Fruit fly (Drosophila melanogaster) whole organism, pupa: ENCODE results near the gene CG44005.
A peak's percentile ranks its signal among the peaks of the same experiment; 100 is the strongest.

Experiments used
- CG10348 ChIP-seq: fragments of 200-800 bp; sonication (Bioruptor generic); IDR thresholded peaks from 2 replicates; pipeline ENCODE4 v1.3.6; 2022; ENCODE audit warnings: missing biosample characterization, missing genetic modification characterization
- CG13204 ChIP-seq: fragments of 200-800 bp; sonication (Bioruptor generic); optimal IDR thresholded peaks from 2 replicates; lab custom pipeline; 2018; ENCODE audit warnings: missing biosample characterization, mild to moderate bottlenecking, missing genetic modification characterization, moderate library complexity
- CG14655 ChIP-seq: fragments of 200-800 bp; sonication (Bioruptor generic); optimal IDR thresholded peaks from 3 replicates; lab custom pipeline; 2017; ENCODE audit warnings: mild to moderate bottlenecking, missing biosample characterization, missing genetic modification reagents, missing genetic modification characterization
- CG15710 ChIP-seq: fragments of 200-800 bp; sonication (Bioruptor generic); optimal IDR thresholded peaks from 2 replicates; lab custom pipeline; 2018; ENCODE audit warnings: missing biosample characterization, mild to moderate bottlenecking, missing genetic modification characterization, moderate library complexity
- CG32121 ChIP-seq: fragments of 200-800 bp; sonication (Bioruptor generic); IDR thresholded peaks from 2 replicates; pipeline ENCODE4 v1.3.6; 2022; ENCODE audit warnings: missing biosample characterization, missing genetic modification characterization
- CG34367 ChIP-seq: fragments of 200-800 bp; sonication (Bioruptor generic); optimal IDR thresholded peaks from 2 replicates; lab custom pipeline; 2018; ENCODE audit warnings: missing biosample characterization, mild to moderate bottlenecking, missing genetic modification characterization
- CG4496 ChIP-seq: fragments of 200-800 bp; sonication (Bioruptor generic); IDR thresholded peaks from 3 replicates; pipeline ENCODE4 v1.3.6; 2022; ENCODE audit warnings: missing biosample characterization, missing genetic modification characterization
- CG8301 ChIP-seq: fragments of 200-800 bp; sonication (Bioruptor generic); optimal IDR thresholded peaks from 2 replicates; lab custom pipeline; 2018; ENCODE audit warnings: missing biosample characterization, mild to moderate bottlenecking, missing genetic modification characterization
- D1 ChIP-seq: fragments of 200-800 bp; sonication (Bioruptor generic); optimal IDR thresholded peaks from 2 replicates; lab custom pipeline; 2018; ENCODE audit warnings: missing biosample characterization, mild to moderate bottlenecking, missing genetic modification characterization, moderate library complexity
- EcR ChIP-seq: fragments of 200-800 bp; sonication (Bioruptor generic); optimal IDR thresholded peaks from 3 replicates; lab custom pipeline; 2019; ENCODE audit warnings: missing biosample characterization, missing genetic modification characterization, mild to moderate bottlenecking, moderate library complexity, missing genetic modification reagents
- Ets98B ChIP-seq: fragments of 200-800 bp; sonication (Bioruptor generic); IDR thresholded peaks from 2 replicates; pipeline ENCODE4 v1.3.6; 2022; ENCODE audit warnings: missing biosample characterization, missing genetic modification characterization
- Pif1A ChIP-seq: fragments of 200-800 bp; sonication (Bioruptor generic); optimal IDR thresholded peaks from 3 replicates; lab custom pipeline; 2016; ENCODE audit warnings: missing biosample characterization, missing genetic modification characterization
- Pif1B ChIP-seq: fragments of 200-800 bp; sonication (Bioruptor generic); optimal IDR thresholded peaks from 3 replicates; lab custom pipeline; 2016; ENCODE audit warnings: missing biosample characterization, missing genetic modification characterization
- Snoo ChIP-seq: fragments of 200-800 bp; sonication (Bioruptor generic); optimal IDR thresholded peaks from 3 replicates; lab custom pipeline; 2017; ENCODE audit warnings: missing biosample characterization, mild to moderate bottlenecking, missing genetic modification characterization, inconsistent platforms
- fd96Ca ChIP-seq: fragments of 200-800 bp; sonication (Bioruptor generic); IDR thresholded peaks from 3 replicates; pipeline ENCODE4 v1.3.6; 2022; ENCODE audit warnings: missing biosample characterization, missing genetic modification characterization
- gl ChIP-seq: fragments of 200-800 bp; sonication (Bioruptor generic); optimal IDR thresholded peaks from 2 replicates; lab custom pipeline; 2018; ENCODE audit warnings: missing biosample characterization, mild to moderate bottlenecking, missing genetic modification characterization
- rn ChIP-seq: fragments of 200-800 bp; sonication (Bioruptor generic); IDR thresholded peaks from 2 replicates; pipeline ENCODE4 v1.3.6; 2022; ENCODE audit warnings: missing biosample characterization, missing genetic modification characterization

Gene CG44005

DNA sequence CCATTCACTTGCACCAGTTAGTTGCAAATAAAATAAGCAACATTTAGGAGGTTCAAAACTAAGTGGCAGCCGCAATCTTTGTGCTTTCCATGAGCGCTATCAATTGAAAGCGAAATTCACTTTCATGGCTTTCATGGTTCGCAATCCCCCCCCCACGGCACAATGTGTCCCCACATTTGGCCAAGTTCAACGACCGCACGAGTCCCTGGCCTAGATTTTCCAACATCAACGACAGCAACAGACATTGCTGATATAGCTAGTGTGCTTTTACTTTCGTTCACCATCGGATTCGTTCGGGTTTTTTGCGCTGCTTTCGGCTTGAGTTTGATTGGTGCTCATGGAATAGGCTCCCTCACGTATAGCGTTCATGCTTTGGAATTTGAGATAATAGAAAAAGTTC lies 48.3 kb downstream of the CG44005 start:
- TF ChIP-seq CG4496 (GFP tag; lab: Robert Waterston, UW) (0 out of 3 replicates have a peak, but pooled peaks have one; percentile 47), D1 (tag; lab: Kevin White, UChicago) (no peak), EcR (GFP tag; lab: Kevin White, UChicago) (peak; percentile 87)

DNA sequence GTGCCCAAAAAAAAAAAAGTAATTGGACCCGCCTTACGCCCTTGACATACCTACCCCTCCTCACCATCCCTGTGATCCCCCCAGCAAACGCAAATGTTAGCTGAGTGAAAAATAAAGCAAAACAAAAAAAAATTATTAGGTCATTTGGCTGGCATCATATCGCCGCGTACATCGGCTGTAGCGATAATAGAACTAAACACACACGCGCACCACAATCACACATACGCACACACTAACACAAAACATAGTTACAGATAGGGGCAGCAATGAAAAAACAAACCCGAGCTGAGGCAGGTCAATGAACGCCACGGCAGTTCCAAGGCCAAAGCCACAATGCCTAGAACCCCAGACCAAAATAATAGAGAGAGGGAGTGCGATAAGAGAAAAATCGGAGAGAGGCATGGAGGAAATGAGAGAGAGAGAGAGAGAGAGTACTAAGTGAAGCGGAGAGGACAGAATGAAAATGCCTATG lies 49.4 kb downstream of the CG44005 start:
- TF ChIP-seq EcR (GFP tag; lab: Kevin White, UChicago) (peak; percentile 96), gl (tag; lab: Kevin White, UChicago) (no peak), CG4496 (GFP tag; lab: Robert Waterston, UW) (0 out of 3 replicates have a peak, but pooled peaks have one; percentile 38)
- TF ChIP-seq, all 21 proteins: peak for 2

DNA sequence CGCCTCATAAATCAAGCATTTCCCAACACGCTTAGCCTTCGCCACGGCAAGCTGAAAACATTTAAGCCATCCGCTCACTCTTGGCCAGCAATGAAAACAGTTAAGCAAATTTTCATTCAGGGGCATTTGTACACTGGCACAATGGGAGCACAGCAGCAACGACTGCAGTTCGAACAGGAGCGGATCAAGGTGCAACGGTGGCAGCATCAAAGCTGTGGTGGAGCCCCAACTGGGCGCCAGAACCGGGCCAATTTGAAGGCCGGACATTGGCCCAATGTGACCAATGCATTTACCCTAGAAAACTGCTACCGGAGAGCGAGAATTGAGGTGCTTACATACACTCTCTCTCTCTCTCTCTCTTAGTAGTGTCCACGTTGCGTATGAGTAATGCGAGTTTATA lies 50.0 kb downstream of the CG44005 start:
- no peak; the same call in 2 of the 3 replicates for TF ChIP-seq fd96Ca
- peak; percentile 80 for TF ChIP-seq CG4496 (GFP tag; lab: Robert Waterston, UW)
- TF ChIP-seq CG10348 (GFP tag; lab: Robert Waterston, UW) = no peak
- peak; percentile 34; the same call in 1 of the 2 replicates for TF ChIP-seq rn (GFP tag; lab: Robert Waterston, UW)
- TF ChIP-seq EcR (GFP tag; lab: Kevin White, UChicago) = peak; percentile 59
- no peak for TF ChIP-seq Pif1A (GFP tag; lab: Kevin White, UChicago)
- peak; percentile 56 for TF ChIP-seq CG14655 (GFP tag; lab: Kevin White, UChicago)
- TF ChIP-seq Ets98B (GFP tag; lab: Robert Waterston, UW) = peak; percentile 77
- no peak for TF ChIP-seq CG15710 (tag; lab: Kevin White, UChicago)
- peak; percentile 74 for TF ChIP-seq CG32121 (GFP tag; lab: Robert Waterston, UW)
- no peak for TF ChIP-seq Snoo (tag; lab: Kevin White, UChicago)
- peak; percentile 15 for TF ChIP-seq CG8301 (tag; lab: Kevin White, UChicago)
- TF ChIP-seq CG13204 (GFP tag; lab: Kevin White, UChicago) = no peak

dm6 chr3L:18020944-18021343 lies 51.0 kb downstream of the CG44005 start:
- TF ChIP-seq CG14655 (GFP tag; lab: Kevin White, UChicago) (peak; percentile 16), EcR (GFP tag; lab: Kevin White, UChicago) (peak; percentile 90), Ets98B (GFP tag; lab: Robert Waterston, UW) (peak; percentile 38; the same call in 1 of the 2 replicates), CG4496 (GFP tag; lab: Robert Waterston, UW) (peak; percentile 57; the same call in 2 of the 3 replicates), CG34367 (tag; lab: Kevin White, UChicago) (no peak), Pif1B (no peak), CG32121 (GFP tag; lab: Robert Waterston, UW) (peak; percentile 43; the same call in 1 of the 2 replicates), Snoo (tag; lab: Kevin White, UChicago) (peak; percentile 7)
